Worm (Caenorhabditis elegans) whole organism, late embryonic: ENCODE measurements around the gene mek-1.

Source experiments
- F13H6.1 ChIP-seq: sonication (generic microtip); optimal IDR thresholded peaks from 2 replicates; lab custom pipeline; 2016; ENCODE audit warnings: missing genetic modification characterization, missing compliant biosample characterization
- ahr-1 ChIP-seq: sonication (generic microtip); optimal IDR thresholded peaks from 2 replicates; lab custom pipeline; 2016; ENCODE audit warnings: missing genetic modification characterization, missing compliant biosample characterization
- ceh-48 ChIP-seq: sonication (generic microtip); optimal IDR thresholded peaks from 2 replicates; lab custom pipeline; 2016; ENCODE audit warnings: missing genetic modification characterization, inconsistent platforms, missing compliant biosample characterization
- ceh-9 ChIP-seq: sonication (generic microtip); optimal IDR thresholded peaks from 2 replicates; lab custom pipeline; 2016; ENCODE audit warnings: mild to moderate bottlenecking, missing genetic modification characterization, inconsistent platforms, missing compliant biosample characterization
- fax-1 ChIP-seq: sonication (generic microtip); optimal IDR thresholded peaks from 2 replicates; lab custom pipeline; 2016; ENCODE audit warnings: missing genotype, missing genetic modification characterization, missing compliant biosample characterization
- fkh-10 ChIP-seq: fragments of 150-350 bp; optimal IDR thresholded peaks from 2 replicates; lab custom pipeline; 2014; ENCODE audit warnings: missing biosample characterization, missing genetic modification reagents, missing genetic modification characterization
- pha-2 ChIP-seq: sonication (generic microtip); optimal IDR thresholded peaks from 2 replicates; lab custom pipeline; 2017; ENCODE audit warnings: mild to moderate bottlenecking, missing genetic modification characterization, missing compliant biosample characterization
- pha-4 ChIP-seq: fragments of 150-350 bp; optimal IDR thresholded peaks from 2 replicates; lab custom pipeline; 2018; ENCODE audit warnings: missing biosample characterization, missing genetic modification reagents, missing genetic modification characterization
- pqm-1 ChIP-seq: sonication (generic microtip); optimal IDR thresholded peaks from 2 replicates; lab custom pipeline; 2016; ENCODE audit warnings: missing genetic modification characterization, missing compliant biosample characterization
- rnt-1 ChIP-seq: sonication (generic microtip); optimal IDR thresholded peaks from 2 replicates; lab custom pipeline; 2016; ENCODE audit warnings: missing genetic modification characterization, missing compliant biosample characterization
- tbx-2 ChIP-seq: sonication (generic microtip); optimal IDR thresholded peaks from 2 replicates; lab custom pipeline; 2016; ENCODE audit warnings: missing genetic modification characterization, missing compliant biosample characterization
- unc-86 ChIP-seq: sonication (generic microtip); optimal IDR thresholded peaks from 2 replicates; lab custom pipeline; 2016; ENCODE audit warnings: missing genetic modification characterization, missing compliant biosample characterization

DNA sequence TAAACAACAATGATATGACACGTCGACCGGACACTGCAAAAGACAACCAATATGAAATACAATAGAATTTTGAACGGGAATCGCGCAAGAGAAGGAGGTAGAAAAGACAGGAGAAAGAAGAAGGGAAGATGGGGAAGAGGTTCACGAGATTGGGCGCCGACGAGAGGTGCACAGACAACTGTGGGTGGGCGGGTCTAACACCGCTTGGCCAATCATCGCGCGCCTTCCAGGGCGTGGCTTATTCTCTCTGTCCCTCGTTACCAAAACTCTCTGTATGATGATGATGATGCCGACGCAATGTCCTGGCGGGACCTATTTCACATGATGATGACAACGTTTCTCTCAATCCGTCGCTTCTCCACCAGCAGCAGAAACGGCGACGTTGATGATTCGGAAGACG is 18.5 kb upstream of the mek-1 start:
- TF ChIP-seq fkh-10 (no peak), tbx-2 (tag; lab: Kevin White, UChicago) (no peak), ahr-1 (tag; lab: Kevin White, UChicago) (no peak), unc-86 (tag; lab: Kevin White, UChicago) (no peak), pha-2 (tag; lab: Kevin White, UChicago) (no peak), rnt-1 (no peak), pha-4 (tag; lab: Kevin White, UChicago) (no peak), fax-1 (tag; lab: Kevin White, UChicago) (no peak), ceh-48 (tag; lab: Kevin White, UChicago) (no peak), F13H6.1 (tag; lab: Kevin White, UChicago) (no peak), pqm-1 (tag; lab: Kevin White, UChicago) (no peak), ceh-9 (tag; lab: Kevin White, UChicago) (no peak)
